Worm (Caenorhabditis elegans) whole organism, young adult: ENCODE results near the gene srbc-16.
A peak's percentile ranks its signal among the peaks of the same experiment; 100 is the strongest.

ENCODE experiments used
- B0261.1 ChIP-seq: sonication (generic microtip); optimal IDR thresholded peaks from 2 replicates; lab custom pipeline; 2016; ENCODE audit warnings: mild to moderate bottlenecking, missing genetic modification characterization, moderate library complexity, missing compliant biosample characterization
- F23B12.7 ChIP-seq: sonication (generic microtip); optimal IDR thresholded peaks from 2 replicates; lab custom pipeline; 2017; ENCODE audit warnings: missing genetic modification characterization, mild to moderate bottlenecking, missing compliant biosample characterization, antibody characterized with exemption, moderate library complexity; ENCODE audit not compliant: insufficient read depth
- F33H1.4 ChIP-seq: fragments of 200-800 bp; sonication (Bioruptor generic); IDR thresholded peaks from 2 replicates; pipeline ENCODE4 v1.3.6; 2022; ENCODE audit warnings: missing genetic modification reagents, missing genetic modification characterization, missing compliant biosample characterization
- F37B4.10 ChIP-seq: fragments of 200-800 bp; sonication (Bioruptor generic); IDR thresholded peaks from 2 replicates; pipeline ENCODE4 v1.3.6; 2022; ENCODE audit warnings: missing genetic modification characterization, missing compliant biosample characterization
- F39B2.1 ChIP-seq: fragments of 200-800 bp; sonication (Bioruptor generic); IDR thresholded peaks from 2 replicates; pipeline ENCODE4 v1.3.6; 2022; ENCODE audit warnings: missing genetic modification reagents, missing genetic modification characterization, missing compliant biosample characterization
- F57C9.4 ChIP-seq: sonication (generic microtip); optimal IDR thresholded peaks from 2 replicates; lab custom pipeline; 2017; ENCODE audit warnings: mild to moderate bottlenecking, missing genetic modification characterization, missing compliant biosample characterization
- K12H6.12 ChIP-seq: fragments of 200-800 bp; sonication (Bioruptor generic); optimal IDR thresholded peaks from 2 replicates; lab custom pipeline; 2018; ENCODE audit warnings: mild to moderate bottlenecking, missing genetic modification characterization, missing compliant biosample characterization
- Y53G8AR.9 ChIP-seq: fragments of 200-800 bp; sonication (Bioruptor generic); conservative IDR thresholded peaks from 2 replicates; pipeline ENCODE4 v1.3.6; 2022; ENCODE audit warnings: missing genetic modification reagents, missing genetic modification characterization, missing compliant biosample characterization
- Y67H2A.10 ChIP-seq: fragments of 200-800 bp; sonication (Bioruptor generic); conservative IDR thresholded peaks from 2 replicates; pipeline ENCODE4 v1.3.6; 2022; ENCODE audit warnings: missing genetic modification reagents, missing genetic modification characterization, missing compliant biosample characterization
- akir-1 ChIP-seq: fragments of 200-800 bp; sonication (Bioruptor generic); optimal IDR thresholded peaks from 2 replicates; lab custom pipeline; 2018; ENCODE audit warnings: mild to moderate bottlenecking, missing genetic modification characterization, moderate library complexity, missing compliant biosample characterization
- athp-1 ChIP-seq: sonication (generic microtip); optimal IDR thresholded peaks from 2 replicates; lab custom pipeline; 2017; ENCODE audit warnings: mild to moderate bottlenecking, missing genetic modification characterization, missing compliant biosample characterization
- attf-5 ChIP-seq: fragments of 200-800 bp; sonication (Bioruptor generic); optimal IDR thresholded peaks from 2 replicates; lab custom pipeline; 2018; ENCODE audit warnings: mild to moderate bottlenecking, missing genetic modification characterization, missing compliant biosample characterization
- cebp-1 ChIP-seq, 2 experiments: fragments of 200-800 bp in 1 of 2; sonication (Bioruptor generic) in 1 of 2; sonication (generic microtip) in 1 of 2; IDR thresholded peaks in 1 of 2; optimal IDR thresholded peaks in 1 of 2; 2 replicates each; pipeline versions ENCODE4 v1.3.6 to Lab custom; 2017 to 2022; ENCODE audit warnings: missing compliant biosample characterization in 2 of 2, missing genetic modification characterization in 2 of 2, mild to moderate bottlenecking in 1 of 2, missing genetic modification reagents in 1 of 2, moderate library complexity in 1 of 2
- ceh-100 ChIP-seq: fragments of 200-800 bp; sonication (Bioruptor generic); IDR thresholded peaks from 2 replicates; pipeline ENCODE4 v1.3.6; 2022; ENCODE audit warnings: missing genetic modification reagents, missing genetic modification characterization, missing compliant biosample characterization
- ceh-27 ChIP-seq: fragments of 200-800 bp; sonication (Bioruptor generic); optimal IDR thresholded peaks from 2 replicates; lab custom pipeline; 2018; ENCODE audit warnings: mild to moderate bottlenecking, missing genetic modification characterization, moderate library complexity, missing compliant biosample characterization
- chd-7 ChIP-seq: sonication (generic microtip); optimal IDR thresholded peaks from 2 replicates; lab custom pipeline; 2016; ENCODE audit warnings: mild to moderate bottlenecking, missing genetic modification characterization, moderate library complexity, missing compliant biosample characterization
- dpl-1 ChIP-seq: fragments of 150-350 bp; optimal IDR thresholded peaks from 2 replicates; lab custom pipeline; 2014; ENCODE audit warnings: missing biosample characterization, missing genetic modification reagents, missing genetic modification characterization
- hlh-26 ChIP-seq: fragments of 200-800 bp; sonication (Bioruptor generic); conservative IDR thresholded peaks from 2 replicates; pipeline ENCODE4 v1.3.6; 2022; ENCODE audit warnings: missing genetic modification reagents, missing genetic modification characterization, missing compliant biosample characterization
- hmg-1.2 ChIP-seq: fragments of 200-800 bp; sonication (Bioruptor generic); IDR thresholded peaks from 2 replicates; pipeline ENCODE4 v1.3.6; 2022; ENCODE audit warnings: missing genetic modification reagents, missing genetic modification characterization, missing compliant biosample characterization
- hsf-1 ChIP-seq: fragments of 200-800 bp; sonication (Bioruptor generic); IDR thresholded peaks from 2 replicates; pipeline ENCODE4 v1.3.6; 2022; ENCODE audit warnings: missing genetic modification reagents, missing genetic modification characterization, missing compliant biosample characterization
- let-526 ChIP-seq: fragments of 200-800 bp; sonication (Bioruptor generic); IDR thresholded peaks from 2 replicates; pipeline ENCODE4 v1.3.6; 2022; ENCODE audit warnings: missing genetic modification reagents, missing genetic modification characterization, missing compliant biosample characterization
- let-607 ChIP-seq, 2 experiments: fragments of 200-800 bp in 1 of 2; sonication (Bioruptor generic) in 1 of 2; sonication (generic microtip) in 1 of 2; optimal IDR thresholded peaks; 2 replicates each; lab custom pipeline; 2016 to 2018; ENCODE audit warnings: mild to moderate bottlenecking in 2 of 2, missing compliant biosample characterization in 2 of 2, missing genetic modification characterization in 2 of 2, moderate library complexity in 2 of 2, missing genotype in 1 of 2
- madf-8 ChIP-seq: fragments of 200-800 bp; sonication (Bioruptor generic); conservative IDR thresholded peaks from 2 replicates; pipeline ENCODE4 v1.3.6; 2022; ENCODE audit warnings: missing genetic modification reagents, missing genetic modification characterization, missing compliant biosample characterization
- nfya-1 ChIP-seq: sonication (generic microtip); optimal IDR thresholded peaks from 2 replicates; lab custom pipeline; 2017; ENCODE audit warnings: antibody characterized with exemption, missing compliant biosample characterization, missing genetic modification characterization, borderline replicate concordance; ENCODE audit not compliant: insufficient read depth
- nfyb-1 ChIP-seq: fragments of 200-800 bp; sonication (Bioruptor generic); IDR thresholded peaks from 2 replicates; pipeline ENCODE4 v1.3.6; 2022; ENCODE audit warnings: missing genetic modification reagents, missing genetic modification characterization, missing compliant biosample characterization
- nhr-80 ChIP-seq: sonication (generic microtip); optimal IDR thresholded peaks from 2 replicates; lab custom pipeline; 2016; ENCODE audit warnings: missing genetic modification characterization, missing compliant biosample characterization
- nhr-90 ChIP-seq: sonication (generic microtip); optimal IDR thresholded peaks from 2 replicates; lab custom pipeline; 2016; ENCODE audit warnings: missing genotype, mild to moderate bottlenecking, missing genetic modification characterization, missing compliant biosample characterization
- tlf-1 ChIP-seq: fragments of 200-800 bp; sonication (Bioruptor generic); optimal IDR thresholded peaks from 2 replicates; lab custom pipeline; 2018; ENCODE audit warnings: mild to moderate bottlenecking, missing genetic modification characterization, missing compliant biosample characterization
- zfh-2 ChIP-seq: fragments of 200-800 bp; sonication (Bioruptor generic); conservative IDR thresholded peaks from 2 replicates; pipeline ENCODE4 v1.3.6; 2022; ENCODE audit warnings: missing genetic modification reagents, missing genetic modification characterization, missing compliant biosample characterization

The srbc-16 gene

ce11 chrV:2207527-2207926 lies 25.7 kb downstream of the srbc-16 start:
- no peak for TF ChIP-seq hsf-1 (GFP tag; lab: Robert Waterston, UW)
- TF ChIP-seq nfyb-1 (GFP tag; lab: Robert Waterston, UW) = 0 out of 2 replicates have a peak, but pooled peaks have one; percentile 34
- TF ChIP-seq ceh-100 = no peak

- TF ChIP-seq madf-8 (GFP tag; lab: Robert Waterston, UW) (no peak), hmg-1.2 (GFP tag; lab: Robert Waterston, UW) (peak; percentile 43; the same call in 1 of the 2 replicates), zfh-2 (GFP tag; lab: Robert Waterston, UW) (peak; percentile 47; the same call in 1 of the 2 replicates), nhr-80 (peak; percentile 16)
Observed at ce11 chrV:2211936-2212335, 30.1 kb downstream of the srbc-16 start, which contains the start of gene nhr-133. TSS of gene nhr-133 (minus strand) at chrV:2212118.

ce11 chrV:2214428-2215038 lies 32.7 kb downstream of the srbc-16 start, which contains the start of gene nhr-184:
TSS of gene nhr-184 (minus strand) at chrV:2214478.
- TF ChIP-seq cebp-1 (GFP tag; IDR thresholded peaks at IDR 0.05; lab: Robert Waterston, UW) = no peak
- TF ChIP-seq cebp-1 (tag; optimal IDR thresholded peaks at IDR 0.05; lab: Kevin White, UChicago) = peak; percentile 52
- no peak for TF ChIP-seq F39B2.1
- peak; percentile 36; the same call in 1 of the 2 replicates for TF ChIP-seq hmg-1.2 (GFP tag; lab: Robert Waterston, UW)
- TF ChIP-seq let-607 (tag; optimal IDR thresholded peaks at IDR 0.05; lab: Kevin White, UChicago) = no peak
- TF ChIP-seq nhr-80 = peak; percentile 7
- no peak for TF ChIP-seq Y67H2A.10 (GFP tag; lab: Robert Waterston, UW)
- peak; percentile 8 for TF ChIP-seq attf-5

- no peak for TF ChIP-seq K12H6.12
- TF ChIP-seq B0261.1 (tag; lab: Kevin White, UChicago) = no peak
- TF ChIP-seq Y53G8AR.9 = no peak
- no peak for TF ChIP-seq nfya-1 (tag; lab: Kevin White, UChicago)
- TF ChIP-seq F37B4.10 = no peak
- no peak for TF ChIP-seq athp-1 (tag; lab: Kevin White, UChicago)
- TF ChIP-seq zfh-2 (GFP tag; lab: Robert Waterston, UW) = no peak
- TF ChIP-seq F23B12.7 (tag; lab: Kevin White, UChicago) = no peak
Observed at ce11 chrV:2215352-2215751, 33.5 kb downstream of the srbc-16 start, which contains the start of gene nstp-8. TSS of gene nstp-8 (plus strand) at chrV:2215652.

ce11 chrV:2216927-2217326 lies 35.1 kb downstream of the srbc-16 start:
- TF ChIP-seq chd-7 (tag; lab: Kevin White, UChicago) (no peak), Y67H2A.10 (GFP tag; lab: Robert Waterston, UW) (no peak), F57C9.4 (tag; lab: Kevin White, UChicago) (no peak), hmg-1.2 (GFP tag; lab: Robert Waterston, UW) (no peak), akir-1 (no peak), tlf-1 (GFP tag; lab: Kevin White, UChicago) (no peak), nhr-90 (no peak)
- TF ChIP-seq, all 124 proteins: peak for 0

ce11 chrV:2218803-2219202 lies 37.0 kb downstream of the srbc-16 start, which contains the start of gene nhr-56:
TSS of gene nhr-56 (plus strand) at chrV:2219004.
- TF ChIP-seq hlh-26 (no peak), ceh-100 (no peak), nhr-80 (peak; percentile 68), attf-5 (peak; percentile 91), F33H1.4 (GFP tag; lab: Robert Waterston, UW) (no peak), cebp-1 (GFP tag; IDR thresholded peaks at IDR 0.05; lab: Robert Waterston, UW) (peak; percentile 94), cebp-1 (tag; optimal IDR thresholded peaks at IDR 0.05; lab: Kevin White, UChicago) (peak; percentile 98), dpl-1 (GFP tag; lab: Kevin White, UChicago) (no peak), let-526 (no peak), hmg-1.2 (GFP tag; lab: Robert Waterston, UW) (peak; percentile 23; the same call in 1 of the 2 replicates), ceh-27 (GFP tag; lab: Kevin White, UChicago) (peak; percentile 17)
